Fruit fly (Drosophila melanogaster): ENCODE data around the gene CG46468.

The CG46468 gene

dm6 chr2L:9522766-9523174, 42.5 kb downstream of the CG46468 start (continued):
- TF ChIP-seq lbe (GFP tag; optimal IDR thresholded peaks at IDR 0.05) (no peak), oc (tag; optimal IDR thresholded peaks at IDR 0.05) (peak; percentile 55), NC2α (GFP tag; optimal IDR thresholded peaks at IDR 0.05) (no peak), Nf-YA (GFP tag; IDR thresholded peaks at IDR 0.05) (no peak), Hr51 (GFP tag; optimal IDR thresholded peaks at IDR 0.05) (no peak), pzg (GFP tag; optimal IDR thresholded peaks at IDR 0.05) (no peak), CG7745 (tag; optimal IDR thresholded peaks at IDR 0.05) (peak; percentile 53), Vsx1 (GFP tag; optimal IDR thresholded peaks at IDR 0.05) (peak; percentile 90), eve (GFP tag; optimal IDR thresholded peaks at IDR 0.05) (no peak), gcm (GFP tag; optimal IDR thresholded peaks at IDR 0.05) (no peak), zfh2 (GFP tag; optimal IDR thresholded peaks at IDR 0.05) (no peak), pnt (GFP tag; optimal IDR thresholded peaks at IDR 0.05) (no peak), Blimp-1 (GFP tag; optimal IDR thresholded peaks at IDR 0.05) (no peak), Meics (GFP tag; optimal IDR thresholded peaks at IDR 0.05) (no peak), Tbp (GFP tag; optimal IDR thresholded peaks at IDR 0.05) (no peak), CG17912 (GFP tag; optimal IDR thresholded peaks at IDR 0.05) (no peak), CG34224 (GFP tag; IDR thresholded peaks at IDR 0.05; ENCODE audit: partially characterized antibody) (peak; percentile 32; the same call in 2 of the 3 replicates), CG1024 (GFP tag; IDR thresholded peaks at IDR 0.05) (no peak), abd-A (tag; optimal IDR thresholded peaks at IDR 0.05) (peak; percentile 29), dpn (GFP tag; optimal IDR thresholded peaks at IDR 0.05) (no peak), ssp (GFP tag; IDR thresholded peaks at IDR 0.05) (no peak), exex (tag; optimal IDR thresholded peaks at IDR 0.05) (no peak), hkb (optimal IDR thresholded peaks at IDR 0.05) (no peak), hkb (GFP tag; IDR thresholded peaks at IDR 0.05) (peak; percentile 31; the same call in 1 of the 2 replicates), pan (optimal IDR thresholded peaks at IDR 0.05) (no peak), pan (GFP tag; optimal IDR thresholded peaks at IDR 0.05 in 1 of 2, IDR thresholded peaks at IDR 0.05 in 1 of 2) (no peak), CG3838 (GFP tag; optimal IDR thresholded peaks at IDR 0.05) (no peak), knrl (GFP tag; IDR thresholded peaks at IDR 0.05; ENCODE audit: partially characterized antibody) (no peak), CG31365 (tag; optimal IDR thresholded peaks at IDR 0.05) (no peak), unc-4 (GFP tag; IDR thresholded peaks at IDR 0.05; ENCODE audit: partially characterized antibody) (no peak), CG2116 (GFP tag; optimal IDR thresholded peaks at IDR 0.05) (no peak), CG13287 (GFP tag; IDR thresholded peaks at IDR 0.05; ENCODE audit: partially characterized antibody) (peak; percentile 24; the same call in 1 of the 2 replicates), Elba2 (GFP tag; optimal IDR thresholded peaks at IDR 0.05) (peak; percentile 53), Awh (GFP tag; IDR thresholded peaks at IDR 0.05) (peak; percentile 72), slou (GFP tag; optimal IDR thresholded peaks at IDR 0.05) (no peak), stc (GFP tag; IDR thresholded peaks at IDR 0.05) (no peak), Stat92E (GFP tag; optimal IDR thresholded peaks at IDR 0.05) (no peak), Dip2 (GFP tag; IDR thresholded peaks at IDR 0.05) (no peak), Dll (GFP tag; IDR thresholded peaks at IDR 0.05; ENCODE audit: partially characterized antibody) (0 out of 4 replicates have a peak, but pooled peaks have one; percentile 20), CG17385 (GFP tag; optimal IDR thresholded peaks at IDR 0.05) (peak; percentile 6), CG8478 (optimal IDR thresholded peaks at IDR 0.05) (no peak), Usf (GFP tag; optimal IDR thresholded peaks at IDR 0.05) (no peak), CG9437 (GFP tag; optimal IDR thresholded peaks at IDR 0.05) (no peak), rib (GFP tag; IDR thresholded peaks at IDR 0.05) (0 out of 2 replicates have a peak, but pooled peaks have one; percentile 55), CG31224 (GFP tag; IDR thresholded peaks at IDR 0.05) (no peak), CG11696 (GFP tag; IDR thresholded peaks at IDR 0.05) (no peak), CG8290 (GFP tag; optimal IDR thresholded peaks at IDR 0.05) (no peak), CG8290 (tag; optimal IDR thresholded peaks at IDR 0.05) (no peak), run (tag; optimal IDR thresholded peaks at IDR 0.05) (no peak), CG7372 (GFP tag; IDR thresholded peaks at IDR 0.05) (no peak), psq (GFP tag; optimal IDR thresholded peaks at IDR 0.05) (no peak), z (GFP tag; IDR thresholded peaks at IDR 0.05) (no peak)
